Worm (Caenorhabditis elegans) whole organism, early embryonic: Measurements from ENCODE around the gene B0198.3.

Experiments
- ama-1 ChIP-seq: fragments of 150-350 bp; optimal IDR thresholded peaks from 2 replicates; lab custom pipeline; 2014
- flt-1 ChIP-seq: fragments of 200-800 bp; sonication (Bioruptor generic); IDR thresholded peaks from 2 replicates; pipeline ENCODE4 v1.3.6; 2022; ENCODE audit warnings: missing genetic modification characterization, missing compliant biosample characterization

DNA sequence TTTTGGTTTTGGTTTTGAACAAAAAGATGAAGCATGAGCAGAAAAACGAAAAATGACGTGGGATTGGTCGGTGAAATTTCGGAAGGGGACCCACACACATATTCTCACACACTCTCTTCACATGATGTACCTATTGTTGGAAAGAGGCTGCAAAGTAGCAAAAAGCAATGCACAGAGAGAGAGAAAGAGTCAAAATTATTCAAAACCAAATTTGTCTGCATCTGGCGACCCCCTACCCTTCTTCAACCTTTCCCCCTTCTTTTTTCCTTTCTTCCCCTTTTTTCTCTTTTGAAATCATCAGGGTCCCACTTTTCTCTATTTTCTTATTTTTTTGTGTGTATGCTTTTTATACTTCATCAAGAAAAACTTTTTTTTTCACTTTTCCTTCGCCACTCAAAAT is 35.4 kb downstream of the B0198.3 start:
- TF ChIP-seq ama-1 (no peak), flt-1 (GFP tag; lab: Robert Waterston, UW) (no peak)
